Fruit fly (Drosophila melanogaster) whole organism, embryonic: Measurements from ENCODE around the gene scyl.
A peak's percentile ranks its signal among the peaks of the same experiment; 100 is the strongest.

Experiments used
- Antp ChIP-seq: fragments of 200-800 bp; sonication (Bioruptor generic); optimal IDR thresholded peaks from 3 replicates; lab custom pipeline; 2016; ENCODE audit warnings: missing biosample characterization, missing genetic modification characterization
- Awh ChIP-seq: fragments of 200-800 bp; sonication (Bioruptor generic); IDR thresholded peaks from 2 replicates; pipeline ENCODE4, ENCODE4 v1.3.6; 2022; ENCODE audit warnings: missing biosample characterization, missing genetic modification characterization
- Blimp-1 ChIP-seq: fragments of 200-800 bp; sonication (Bioruptor generic); optimal IDR thresholded peaks from 3 replicates; lab custom pipeline; 2018; ENCODE audit warnings: missing biosample characterization, missing genetic modification characterization, mild to moderate bottlenecking, moderate library complexity, missing genetic modification reagents
- CG11504 ChIP-seq: fragments of 200-800 bp; sonication (Bioruptor generic); optimal IDR thresholded peaks from 3 replicates; lab custom pipeline; 2019; ENCODE audit warnings: missing biosample characterization, mild to moderate bottlenecking, missing genetic modification characterization, moderate library complexity
- CG13424 ChIP-seq: fragments of 200-800 bp; sonication (Bioruptor generic); optimal IDR thresholded peaks from 2 replicates; lab custom pipeline; 2019; ENCODE audit warnings: missing biosample characterization, mild to moderate bottlenecking, missing genetic modification characterization, moderate library complexity
- CG15073 ChIP-seq: fragments of 200-800 bp; sonication (Bioruptor generic); optimal IDR thresholded peaks from 2 replicates; lab custom pipeline; 2016; ENCODE audit warnings: missing biosample characterization, missing genetic modification characterization
- CG17186 ChIP-seq: fragments of 200-800 bp; sonication (Bioruptor generic); optimal IDR thresholded peaks from 3 replicates; lab custom pipeline; 2017; ENCODE audit warnings: missing biosample characterization, missing genetic modification reagents, missing genetic modification characterization
- CG17328 ChIP-seq: fragments of 200-800 bp; sonication (Bioruptor generic); IDR thresholded peaks from 2 replicates; pipeline ENCODE4 v1.3.6; 2022; ENCODE audit warnings: missing biosample characterization, missing genetic modification characterization
- CG2678 ChIP-seq: fragments of 200-800 bp; sonication (Bioruptor generic); optimal IDR thresholded peaks from 3 replicates; lab custom pipeline; 2019; ENCODE audit warnings: missing biosample characterization, mild to moderate bottlenecking, missing genetic modification characterization, moderate library complexity
- CG31224 ChIP-seq: fragments of 200-800 bp; sonication (Bioruptor generic); IDR thresholded peaks from 2 replicates; pipeline ENCODE4 v1.3.6; 2022; ENCODE audit warnings: missing biosample characterization, missing genetic modification characterization
- CG33557 ChIP-seq: fragments of 200-800 bp; sonication (Bioruptor generic); optimal IDR thresholded peaks from 2 replicates; lab custom pipeline; 2019; ENCODE audit warnings: missing biosample characterization, mild to moderate bottlenecking, missing genetic modification characterization, moderate library complexity
- CG3995 ChIP-seq: fragments of 200-800 bp; sonication (Bioruptor generic); optimal IDR thresholded peaks from 3 replicates; lab custom pipeline; 2016; ENCODE audit warnings: missing biosample characterization, missing genetic modification characterization
- CG4820 ChIP-seq: fragments of 200-800 bp; sonication (Bioruptor generic); optimal IDR thresholded peaks from 3 replicates; lab custom pipeline; 2016; ENCODE audit warnings: missing biosample characterization, missing genetic modification characterization
- CG7357 ChIP-seq: fragments of 200-800 bp; sonication (Bioruptor generic); IDR thresholded peaks from 3 replicates; pipeline ENCODE4 v1.3.6; 2022; ENCODE audit warnings: missing biosample characterization, missing genetic modification characterization
- CG7745 ChIP-seq: fragments of 200-800 bp; sonication (Bioruptor generic); optimal IDR thresholded peaks from 2 replicates; lab custom pipeline; 2018; ENCODE audit warnings: missing biosample characterization, mild to moderate bottlenecking, missing genetic modification characterization, moderate library complexity
- CG7987 ChIP-seq: fragments of 200-800 bp; sonication (Bioruptor generic); optimal IDR thresholded peaks from 2 replicates; lab custom pipeline; 2018; ENCODE audit warnings: missing biosample characterization, mild to moderate bottlenecking, missing genetic modification characterization, moderate library complexity
- CG8281 ChIP-seq: fragments of 200-800 bp; sonication (Bioruptor generic); optimal IDR thresholded peaks from 2 replicates; lab custom pipeline; 2018; ENCODE audit warnings: missing biosample characterization, mild to moderate bottlenecking, missing genetic modification characterization, moderate library complexity
- CG9727 ChIP-seq: fragments of 200-800 bp; sonication (Bioruptor generic); optimal IDR thresholded peaks from 3 replicates; lab custom pipeline; 2017; ENCODE audit warnings: missing biosample characterization, mild to moderate bottlenecking, missing genetic modification characterization
- D19A ChIP-seq: fragments of 200-800 bp; optimal IDR thresholded peaks from 3 replicates; lab custom pipeline; 2019; ENCODE audit warnings: missing biosample characterization, mild to moderate bottlenecking, missing genetic modification characterization, moderate library complexity
- Dip2 ChIP-seq: fragments of 200-800 bp; sonication (Bioruptor generic); IDR thresholded peaks from 2 replicates; pipeline ENCODE4 v1.3.6; 2022; ENCODE audit warnings: missing biosample characterization, missing genetic modification characterization
- Ets97D ChIP-seq: fragments of 200-800 bp; sonication (Bioruptor generic); optimal IDR thresholded peaks from 3 replicates; lab custom pipeline; 2016; ENCODE audit warnings: missing biosample characterization, missing genetic modification characterization
- Hr51 ChIP-seq, 2 experiments: fragments of 200-800 bp; sonication (Bioruptor generic); optimal IDR thresholded peaks; 2 replicates in 1 of 2; 3 replicates in 1 of 2; lab custom pipeline; 2016 to 2018; ENCODE audit warnings: missing biosample characterization in 2 of 2, missing genetic modification characterization in 2 of 2, mild to moderate bottlenecking in 1 of 2, moderate library complexity in 1 of 2
- Hsf ChIP-seq: fragments of 200-800 bp; sonication (Bioruptor generic); optimal IDR thresholded peaks from 3 replicates; lab custom pipeline; 2016; ENCODE audit warnings: missing biosample characterization, missing genetic modification characterization
- MBD-R2 ChIP-seq: fragments of 200-800 bp; sonication (Bioruptor generic); IDR thresholded peaks from 2 replicates; pipeline ENCODE4 v1.3.6; 2022; ENCODE audit warnings: missing biosample characterization, missing genetic modification characterization
- MESR4 ChIP-seq: fragments of 200-800 bp; sonication (Bioruptor generic); optimal IDR thresholded peaks from 2 replicates; lab custom pipeline; 2018; ENCODE audit warnings: missing biosample characterization, mild to moderate bottlenecking, missing genetic modification characterization, moderate library complexity
- Meics ChIP-seq: fragments of 200-800 bp; sonication (Bioruptor generic); optimal IDR thresholded peaks from 2 replicates; lab custom pipeline; 2017; ENCODE audit warnings: missing biosample characterization, mild to moderate bottlenecking, missing genetic modification characterization
- Nf-YC ChIP-seq: fragments of 200-800 bp; optimal IDR thresholded peaks from 3 replicates; lab custom pipeline; 2019; ENCODE audit warnings: missing biosample characterization, mild to moderate bottlenecking, missing genetic modification characterization, moderate library complexity
- Ptx1 ChIP-seq: fragments of 200-800 bp; sonication (Bioruptor generic); IDR thresholded peaks from 2 replicates; pipeline ENCODE4 v1.3.6; 2022; ENCODE audit warnings: missing biosample characterization, missing genetic modification characterization
- Sry-β ChIP-seq: fragments of 200-800 bp; sonication (Bioruptor generic); optimal IDR thresholded peaks from 2 replicates; lab custom pipeline; 2018; ENCODE audit warnings: missing biosample characterization, mild to moderate bottlenecking, missing genetic modification characterization, moderate library complexity
- aop ChIP-seq: fragments of 200-800 bp; sonication (Bioruptor generic); IDR thresholded peaks from 2 replicates; pipeline ENCODE4 v1.3.6; 2022; ENCODE audit warnings: missing biosample characterization, missing genetic modification characterization
- ap ChIP-seq: fragments of 200-800 bp; sonication (Bioruptor generic); IDR thresholded peaks from 2 replicates; pipeline ENCODE4 v1.3.6; 2022; ENCODE audit warnings: missing biosample characterization, missing genetic modification characterization
- bcd ChIP-seq: fragments of 200-800 bp; sonication (Bioruptor generic); optimal IDR thresholded peaks from 2 replicates; lab custom pipeline; 2017; ENCODE audit warnings: missing biosample characterization, mild to moderate bottlenecking, missing genetic modification characterization
- en ChIP-seq: fragments of 200-800 bp; sonication (Bioruptor generic); optimal IDR thresholded peaks from 2 replicates; lab custom pipeline; 2016; ENCODE audit warnings: missing biosample characterization, missing genetic modification characterization
- fd64A ChIP-seq: fragments of 200-800 bp; sonication (Bioruptor generic); optimal IDR thresholded peaks from 3 replicates; lab custom pipeline; 2018; ENCODE audit warnings: missing biosample characterization, mild to moderate bottlenecking, missing genetic modification characterization
- fu2 ChIP-seq: fragments of 200-800 bp; sonication (Bioruptor generic); optimal IDR thresholded peaks from 2 replicates; lab custom pipeline; 2016; ENCODE audit warnings: missing biosample characterization, missing genetic modification characterization
- gcm2 ChIP-seq: fragments of 200-800 bp; sonication (Bioruptor generic); optimal IDR thresholded peaks from 2 replicates; lab custom pipeline; 2016; ENCODE audit warnings: missing biosample characterization, missing genetic modification characterization
- grau ChIP-seq: fragments of 200-800 bp; optimal IDR thresholded peaks from 3 replicates; lab custom pipeline; 2019; ENCODE audit warnings: missing biosample characterization, mild to moderate bottlenecking, missing genetic modification characterization, moderate library complexity
- jigr1 ChIP-seq: fragments of 200-800 bp; sonication (Bioruptor generic); IDR thresholded peaks from 3 replicates; pipeline ENCODE4 v1.3.6; 2022; ENCODE audit warnings: missing biosample characterization, missing genetic modification characterization
- kni ChIP-seq: fragments of 200-800 bp; sonication (Bioruptor generic); optimal IDR thresholded peaks from 3 replicates; lab custom pipeline; 2017; ENCODE audit warnings: mild to moderate bottlenecking, missing biosample characterization, missing genetic modification reagents, missing genetic modification characterization
- lbe ChIP-seq: fragments of 200-800 bp; sonication (Bioruptor generic); optimal IDR thresholded peaks from 2 replicates; lab custom pipeline; 2016; ENCODE audit warnings: missing biosample characterization, mild to moderate bottlenecking, missing genetic modification characterization
- nom ChIP-seq: fragments of 200-800 bp; sonication (Bioruptor generic); optimal IDR thresholded peaks from 2 replicates; lab custom pipeline; 2017; ENCODE audit warnings: missing biosample characterization, missing genetic modification characterization, mild to moderate bottlenecking, moderate library complexity, missing genetic modification reagents
- org-1 ChIP-seq: fragments of 200-800 bp; sonication (Bioruptor generic); optimal IDR thresholded peaks from 2 replicates; lab custom pipeline; 2017; ENCODE audit warnings: missing biosample characterization, missing genetic modification characterization
- otp ChIP-seq: fragments of 200-800 bp; sonication (Bioruptor generic); IDR thresholded peaks from 3 replicates; pipeline ENCODE4, ENCODE4 v1.3.6; 2022; ENCODE audit warnings: missing biosample characterization, missing genetic modification characterization
- pb ChIP-seq: fragments of 200-800 bp; sonication (Bioruptor generic); optimal IDR thresholded peaks from 3 replicates; lab custom pipeline; 2016; ENCODE audit warnings: missing biosample characterization, missing genetic modification characterization
- sima ChIP-seq: fragments of 200-800 bp; sonication (Bioruptor generic); optimal IDR thresholded peaks from 2 replicates; lab custom pipeline; 2016; ENCODE audit warnings: missing biosample characterization, missing genetic modification characterization
- sob ChIP-seq: fragments of 200-800 bp; sonication (Bioruptor generic); IDR thresholded peaks from 2 replicates; pipeline ENCODE4 v1.3.6; 2022; ENCODE audit warnings: missing biosample characterization, missing genetic modification characterization
- sr ChIP-seq: fragments of 200-800 bp; sonication (Bioruptor generic); IDR thresholded peaks from 3 replicates; pipeline ENCODE4 v1.3.6; 2022; ENCODE audit warnings: missing biosample characterization, missing genetic modification characterization
- vnd ChIP-seq: fragments of 200-800 bp; sonication (Bioruptor generic); IDR thresholded peaks from 3 replicates; pipeline ENCODE4 v1.3.6; 2022; ENCODE audit warnings: missing biosample characterization, missing genetic modification characterization; ENCODE audit not compliant: partially characterized antibody
- zen ChIP-seq: fragments of 200-800 bp; sonication (Bioruptor generic); optimal IDR thresholded peaks from 3 replicates; lab custom pipeline; 2018; ENCODE audit warnings: missing biosample characterization, mild to moderate bottlenecking, missing genetic modification characterization, moderate library complexity
- zf30C ChIP-seq: fragments of 200-800 bp; sonication (Bioruptor generic); optimal IDR thresholded peaks from 3 replicates; lab custom pipeline; 2018; ENCODE audit warnings: missing biosample characterization, mild to moderate bottlenecking, missing genetic modification characterization

scyl gene

DNA sequence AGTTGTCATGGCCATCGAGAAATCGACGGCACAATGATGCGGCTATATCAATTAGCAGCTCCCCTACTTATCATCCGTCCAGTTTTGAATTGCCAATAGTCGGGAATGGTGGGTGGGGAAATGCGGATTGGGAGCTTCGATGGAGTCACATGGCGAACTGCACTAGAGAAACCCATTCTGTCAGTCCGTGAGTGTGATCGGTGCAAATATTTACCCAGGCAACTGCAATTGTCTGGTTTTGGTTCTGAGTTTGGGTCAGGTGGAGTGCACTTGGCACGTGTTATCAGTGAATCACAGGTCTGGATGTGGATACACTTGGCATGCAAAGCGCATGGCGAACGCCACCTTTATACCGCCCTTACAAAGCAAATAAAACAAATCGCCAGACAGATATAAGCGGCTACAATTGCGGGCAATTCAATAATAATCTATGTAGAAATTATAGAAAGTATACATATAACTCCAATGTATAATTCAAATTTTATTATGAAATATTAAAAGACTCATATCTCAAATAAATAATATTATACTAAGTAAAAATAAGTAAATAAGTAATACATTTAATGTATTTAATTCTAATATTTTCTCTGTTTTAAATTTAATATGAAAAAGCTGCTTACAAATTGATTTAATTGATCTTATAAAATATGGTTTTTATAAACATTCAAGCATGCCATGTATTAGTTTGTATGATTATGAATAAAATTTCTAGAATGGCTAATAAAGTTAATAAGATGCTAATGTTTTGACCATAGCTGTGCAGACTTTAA is 20.3 kb downstream of the scyl start (continued):
- TF ChIP-seq MESR4 (GFP tag; lab: Kevin White, UChicago): no peak
- TF ChIP-seq CG7987 (GFP tag; lab: Kevin White, UChicago): no peak
- no peak for TF ChIP-seq kni (GFP tag; lab: Kevin White, UChicago)
- no peak for TF ChIP-seq Awh (GFP tag; lab: Robert Waterston, UW)
- TF ChIP-seq aop: no peak
- no peak for TF ChIP-seq sima (GFP tag; lab: Kevin White, UChicago)
- TF ChIP-seq Sry-β (GFP tag; lab: Kevin White, UChicago): no peak
- TF ChIP-seq Antp (GFP tag; lab: Kevin White, UChicago): no peak
- TF ChIP-seq pb: no peak
- no peak for TF ChIP-seq en (GFP tag; lab: Kevin White, UChicago)
- TF ChIP-seq D19A (tag; lab: Kevin White, UChicago): peak; percentile 31
- TF ChIP-seq sob (GFP tag; lab: Robert Waterston, UW): no peak
- TF ChIP-seq Ets97D (GFP tag; lab: Kevin White, UChicago): no peak
- TF ChIP-seq CG13424 (tag; lab: Kevin White, UChicago): peak; percentile 15
- no peak for TF ChIP-seq Hsf
- peak; percentile 76 for TF ChIP-seq CG2678 (tag; lab: Kevin White, UChicago)
- TF ChIP-seq CG33557 (GFP tag; lab: Kevin White, UChicago): no peak
- TF ChIP-seq zen (tag; lab: Kevin White, UChicago): no peak
- TF ChIP-seq CG3995: no peak
- no peak for TF ChIP-seq CG31224 (GFP tag; lab: Robert Waterston, UW)
- no peak for TF ChIP-seq sr (GFP tag; lab: Robert Waterston, UW)
- no peak for TF ChIP-seq CG17186 (GFP tag; lab: Kevin White, UChicago)
- TF ChIP-seq CG7357 (GFP tag; lab: Robert Waterston, UW): no peak
- no peak for TF ChIP-seq ap (GFP tag; lab: Robert Waterston, UW)
- TF ChIP-seq CG9727 (GFP tag; lab: Kevin White, UChicago): peak; percentile 9
- TF ChIP-seq gcm2 (GFP tag; lab: Kevin White, UChicago): no peak
- peak; percentile 39 for TF ChIP-seq Meics (GFP tag; lab: Kevin White, UChicago)
- no peak for TF ChIP-seq CG4820 (GFP tag; lab: Kevin White, UChicago)
- no peak for TF ChIP-seq jigr1 (GFP tag; lab: Robert Waterston, UW)
- TF ChIP-seq Ptx1 (GFP tag; lab: Robert Waterston, UW): no peak
- no peak for TF ChIP-seq fd64A (GFP tag; lab: Kevin White, UChicago)
- TF ChIP-seq bcd (GFP tag; lab: Kevin White, UChicago): no peak
- TF ChIP-seq CG17328 (GFP tag; lab: Robert Waterston, UW): no peak
- no peak for TF ChIP-seq Nf-YC (tag; lab: Kevin White, UChicago)
- peak; percentile 67 for TF ChIP-seq CG11504 (tag; lab: Kevin White, UChicago)
- TF ChIP-seq CG7745: no peak
- TF ChIP-seq Blimp-1 (GFP tag; lab: Kevin White, UChicago): no peak
- no peak; the same call in 1 of the 2 replicates for TF ChIP-seq MBD-R2 (GFP tag; lab: Robert Waterston, UW)
- TF ChIP-seq Hr51 (GFP tag; optimal IDR thresholded peaks at IDR 0.05; lab: Kevin White, UChicago): peak in 1 of 2 experiments; percentile 45
- no peak for TF ChIP-seq lbe
- no peak for TF ChIP-seq fu2 (GFP tag; lab: Kevin White, UChicago)
- TF ChIP-seq CG15073 (GFP tag; lab: Kevin White, UChicago): no peak
- no peak for TF ChIP-seq otp (GFP tag; lab: Robert Waterston, UW)
- TF ChIP-seq zf30C (GFP tag; lab: Kevin White, UChicago): no peak
- no peak for TF ChIP-seq org-1 (GFP tag; lab: Kevin White, UChicago)
- no peak for TF ChIP-seq CG8281 (tag; lab: Kevin White, UChicago)
- TF ChIP-seq grau (tag; lab: Kevin White, UChicago): peak; percentile 38
- no peak for TF ChIP-seq Dip2 (GFP tag; lab: Robert Waterston, UW)
- no peak for TF ChIP-seq vnd (GFP tag; lab: Robert Waterston, UW)
- TF ChIP-seq nom (GFP tag; lab: Kevin White, UChicago): no peak
